Worm (Caenorhabditis elegans) whole organism, late embryonic: ENCODE results near the gene F21C10.4.

Experiments
- C08G9.2 ChIP-seq: sonication (generic microtip); optimal IDR thresholded peaks from 2 replicates; lab custom pipeline; 2016; ENCODE audit warnings: mild to moderate bottlenecking, missing genetic modification characterization, moderate library complexity, missing compliant biosample characterization
- C38D4.7 ChIP-seq: fragments of 200-800 bp; sonication (Bioruptor generic); optimal IDR thresholded peaks from 2 replicates; lab custom pipeline; 2018; ENCODE audit warnings: mild to moderate bottlenecking, missing genetic modification characterization, moderate library complexity, missing compliant biosample characterization
- F13H6.1 ChIP-seq: sonication (generic microtip); optimal IDR thresholded peaks from 2 replicates; lab custom pipeline; 2016; ENCODE audit warnings: missing genetic modification characterization, missing compliant biosample characterization
- K02D7.2 ChIP-seq: sonication (generic microtip); optimal IDR thresholded peaks from 2 replicates; lab custom pipeline; 2017; ENCODE audit warnings: mild to moderate bottlenecking, missing genetic modification characterization, missing compliant biosample characterization
- K09A11.1 ChIP-seq: sonication (generic microtip); optimal IDR thresholded peaks from 2 replicates; lab custom pipeline; 2017; ENCODE audit warnings: antibody characterized with exemption, mild to moderate bottlenecking, missing genetic modification characterization, missing compliant biosample characterization; ENCODE audit not compliant: insufficient read depth
- ceh-14 ChIP-seq: sonication (generic microtip); optimal IDR thresholded peaks from 2 replicates; lab custom pipeline; 2016; ENCODE audit warnings: missing genotype, missing genetic modification characterization, missing compliant biosample characterization
- ceh-18 ChIP-seq: sonication (generic microtip); optimal IDR thresholded peaks from 2 replicates; lab custom pipeline; 2016; ENCODE audit warnings: missing genetic modification characterization, missing compliant biosample characterization
- ceh-19 ChIP-seq: fragments of 200-800 bp; sonication (Bioruptor generic); optimal IDR thresholded peaks from 2 replicates; lab custom pipeline; 2018; ENCODE audit warnings: mild to moderate bottlenecking, missing genetic modification characterization, missing compliant biosample characterization
- ceh-2 ChIP-seq: sonication (generic microtip); optimal IDR thresholded peaks from 2 replicates; lab custom pipeline; 2016; ENCODE audit warnings: missing genotype, missing genetic modification characterization, missing compliant biosample characterization
- ceh-22 ChIP-seq: sonication (generic microtip); optimal IDR thresholded peaks from 2 replicates; lab custom pipeline; 2017; ENCODE audit warnings: missing biosample characterization, missing genetic modification characterization
- ceh-24 ChIP-seq: sonication (generic microtip); optimal IDR thresholded peaks from 2 replicates; lab custom pipeline; 2016; ENCODE audit warnings: mild to moderate bottlenecking, missing genetic modification characterization, missing compliant biosample characterization
- ceh-30 ChIP-seq: fragments of 150-350 bp; optimal IDR thresholded peaks from 2 replicates; lab custom pipeline; 2014; ENCODE audit warnings: missing biosample characterization, missing genetic modification characterization
- ceh-34 ChIP-seq: sonication (generic microtip); optimal IDR thresholded peaks from 2 replicates; lab custom pipeline; 2016; ENCODE audit warnings: mild to moderate bottlenecking, missing genetic modification characterization, missing compliant biosample characterization
- ceh-48 ChIP-seq: sonication (generic microtip); optimal IDR thresholded peaks from 2 replicates; lab custom pipeline; 2016; ENCODE audit warnings: missing genetic modification characterization, inconsistent platforms, missing compliant biosample characterization
- ceh-6 ChIP-seq: fragments of 200-800 bp; sonication (Bioruptor generic); optimal IDR thresholded peaks from 2 replicates; lab custom pipeline; 2018; ENCODE audit warnings: mild to moderate bottlenecking, missing genetic modification characterization, missing compliant biosample characterization
- ceh-9 ChIP-seq: sonication (generic microtip); optimal IDR thresholded peaks from 2 replicates; lab custom pipeline; 2016; ENCODE audit warnings: mild to moderate bottlenecking, missing genetic modification characterization, inconsistent platforms, missing compliant biosample characterization
- che-1 ChIP-seq: sonication (generic microtip); optimal IDR thresholded peaks from 2 replicates; lab custom pipeline; 2016; ENCODE audit warnings: mild to moderate bottlenecking, missing genetic modification characterization, missing compliant biosample characterization
- dmd-4 ChIP-seq: sonication (generic microtip); optimal IDR thresholded peaks from 2 replicates; lab custom pipeline; 2016; ENCODE audit warnings: borderline replicate concordance, missing genetic modification characterization, missing compliant biosample characterization
- dve-1 ChIP-seq: sonication (generic microtip); optimal IDR thresholded peaks from 2 replicates; lab custom pipeline; 2017; ENCODE audit warnings: antibody characterized with exemption, mild to moderate bottlenecking, missing genetic modification characterization, missing compliant biosample characterization
- elt-2 ChIP-seq: sonication (generic microtip); optimal IDR thresholded peaks from 2 replicates; lab custom pipeline; 2016; ENCODE audit warnings: missing genetic modification reagents, missing genetic modification characterization, missing compliant biosample characterization
- eyg-1 ChIP-seq: sonication (generic microtip); optimal IDR thresholded peaks from 2 replicates; lab custom pipeline; 2016; ENCODE audit warnings: missing genotype, missing genetic modification characterization, missing compliant biosample characterization
- fkh-6 ChIP-seq: sonication (generic microtip); optimal IDR thresholded peaks from 2 replicates; lab custom pipeline; 2016; ENCODE audit warnings: missing genetic modification characterization, missing compliant biosample characterization
- gmeb-2 ChIP-seq: sonication (generic microtip); optimal IDR thresholded peaks from 2 replicates; lab custom pipeline; 2016; ENCODE audit warnings: missing genetic modification characterization, inconsistent platforms, missing compliant biosample characterization
- hlh-6 ChIP-seq: sonication (generic microtip); optimal IDR thresholded peaks from 2 replicates; lab custom pipeline; 2016; ENCODE audit warnings: missing genotype, missing genetic modification characterization, missing compliant biosample characterization
- hlh-8 ChIP-seq: sonication (generic microtip); optimal IDR thresholded peaks from 2 replicates; lab custom pipeline; 2016; ENCODE audit warnings: missing genotype, missing genetic modification characterization, missing compliant biosample characterization
- madf-2 ChIP-seq: sonication (generic microtip); optimal IDR thresholded peaks from 2 replicates; lab custom pipeline; 2017; ENCODE audit warnings: missing genetic modification characterization, missing compliant biosample characterization
- nfya-1 ChIP-seq: sonication (generic microtip); optimal IDR thresholded peaks from 2 replicates; lab custom pipeline; 2017; ENCODE audit warnings: missing genetic modification characterization, mild to moderate bottlenecking, missing compliant biosample characterization, antibody characterized with exemption, moderate library complexity
- nhr-232 ChIP-seq: sonication (generic microtip); optimal IDR thresholded peaks from 2 replicates; lab custom pipeline; 2016; ENCODE audit warnings: missing genetic modification characterization, missing compliant biosample characterization
- npax-4 ChIP-seq: sonication (generic microtip); optimal IDR thresholded peaks from 2 replicates; lab custom pipeline; 2016; ENCODE audit warnings: missing genetic modification characterization, missing compliant biosample characterization
- odd-2 ChIP-seq: sonication (generic microtip); optimal IDR thresholded peaks from 2 replicates; lab custom pipeline; 2017; ENCODE audit warnings: antibody characterized with exemption, mild to moderate bottlenecking, missing genetic modification characterization, missing compliant biosample characterization
- pat-9 ChIP-seq: fragments of 200-800 bp; sonication (Bioruptor generic); optimal IDR thresholded peaks from 2 replicates; lab custom pipeline; 2018; ENCODE audit warnings: mild to moderate bottlenecking, missing genetic modification characterization, moderate library complexity, missing compliant biosample characterization
- ref-2 ChIP-seq: sonication (generic microtip); optimal IDR thresholded peaks from 2 replicates; lab custom pipeline; 2016; ENCODE audit warnings: missing genetic modification characterization, missing compliant biosample characterization
- rnt-1 ChIP-seq: sonication (generic microtip); optimal IDR thresholded peaks from 2 replicates; lab custom pipeline; 2016; ENCODE audit warnings: missing genetic modification characterization, missing compliant biosample characterization
- sdc-2 ChIP-seq: sonication (generic microtip); optimal IDR thresholded peaks from 2 replicates; lab custom pipeline; 2016; ENCODE audit warnings: missing genotype, missing genetic modification characterization, missing compliant biosample characterization
- sox-4 ChIP-seq: sonication (generic microtip); optimal IDR thresholded peaks from 2 replicates; lab custom pipeline; 2017; ENCODE audit warnings: mild to moderate bottlenecking, missing genetic modification characterization, inconsistent platforms, missing compliant biosample characterization
- syd-9 ChIP-seq: sonication (generic microtip); optimal IDR thresholded peaks from 2 replicates; lab custom pipeline; 2016; ENCODE audit warnings: mild to moderate bottlenecking, missing genetic modification characterization, moderate library complexity, missing compliant biosample characterization
- tbx-2 ChIP-seq: sonication (generic microtip); optimal IDR thresholded peaks from 2 replicates; lab custom pipeline; 2016; ENCODE audit warnings: missing genetic modification characterization, missing compliant biosample characterization
- unc-3 ChIP-seq, 2 experiments: fragments of 200-800 bp in 1 of 2; sonication (Bioruptor generic) in 1 of 2; sonication (generic microtip) in 1 of 2; conservative IDR thresholded peaks in 1 of 2; optimal IDR thresholded peaks in 1 of 2; 2 replicates each; pipeline versions ENCODE4 v1.3.6 to Lab custom; 2016 to 2022; ENCODE audit warnings: missing compliant biosample characterization in 2 of 2, missing genetic modification characterization in 2 of 2, missing genetic modification reagents in 1 of 2
- unc-42 ChIP-seq: sonication (generic microtip); optimal IDR thresholded peaks from 2 replicates; lab custom pipeline; 2016; ENCODE audit warnings: missing genotype, missing genetic modification characterization, missing compliant biosample characterization
- unc-55 ChIP-seq: sonication (generic microtip); optimal IDR thresholded peaks from 2 replicates; lab custom pipeline; 2017; ENCODE audit warnings: missing biosample characterization, missing genetic modification reagents, missing genetic modification characterization
- zip-5 ChIP-seq: sonication (generic microtip); optimal IDR thresholded peaks from 2 replicates; lab custom pipeline; 2016; ENCODE audit warnings: missing genetic modification characterization, missing compliant biosample characterization

Gene F21C10.4

DNA sequence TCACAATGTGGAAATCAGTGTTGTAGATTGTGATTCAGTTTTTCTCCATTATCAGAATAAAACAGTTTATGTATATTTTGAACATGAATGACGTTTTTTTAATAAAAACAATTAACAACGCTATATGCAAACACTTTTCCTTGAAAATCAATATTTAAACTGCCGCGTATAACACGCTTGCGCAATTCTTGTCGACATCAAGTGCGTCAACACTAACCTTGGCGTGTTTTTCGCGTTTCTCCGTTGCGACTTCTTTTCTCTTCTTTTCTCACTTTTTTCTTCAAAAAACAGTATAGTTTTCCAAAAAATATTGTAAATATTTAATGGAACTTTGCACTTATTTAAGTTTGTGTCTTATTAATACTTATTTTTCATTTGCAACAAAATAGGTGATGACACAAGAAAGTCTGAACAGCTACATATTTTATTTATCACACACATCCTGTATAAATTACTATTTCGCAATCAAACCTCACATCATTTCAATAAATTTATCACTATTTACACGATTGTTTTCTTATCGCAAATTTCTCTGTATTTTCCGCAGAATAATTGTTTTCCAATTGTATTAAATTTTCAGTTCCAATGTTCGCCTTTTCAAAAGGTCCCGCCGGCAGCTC lies 48.9 kb downstream of the F21C10.4 start, which contains the start of gene spas-1:
Gene spas-1 (plus strand): TSS at position 572 of the 620 bp plus-strand sequence.
- TF ChIP-seq F13H6.1 (tag; lab: Kevin White, UChicago) (peak; percentile 22), syd-9 (tag; lab: Kevin White, UChicago) (peak; percentile 52), ceh-48 (peak; percentile 96), C38D4.7 (GFP tag; lab: Kevin White, UChicago) (peak; percentile 18), K02D7.2 (tag; lab: Kevin White, UChicago) (no peak), ceh-6 (GFP tag; lab: Kevin White, UChicago) (peak; percentile 7), nhr-232 (tag; lab: Kevin White, UChicago) (peak; percentile 26), C08G9.2 (tag; lab: Kevin White, UChicago) (peak; percentile 3), sox-4 (peak; percentile 40), K09A11.1 (tag; lab: Kevin White, UChicago) (peak; percentile 34), ceh-18 (tag; lab: Kevin White, UChicago) (peak; percentile 55), zip-5 (peak; percentile 7), rnt-1 (tag; lab: Kevin White, UChicago) (peak; percentile 41), ceh-24 (tag; lab: Kevin White, UChicago) (no peak), ceh-2 (tag; lab: Kevin White, UChicago) (peak; percentile 34), sdc-2 (tag; lab: Kevin White, UChicago) (peak; percentile 41), unc-3 (GFP tag; conservative IDR thresholded peaks at IDR 0.05; lab: Robert Waterston, UW) (no peak), unc-3 (tag; optimal IDR thresholded peaks at IDR 0.05; lab: Kevin White, UChicago) (peak; percentile 52), unc-55 (GFP tag; lab: Kevin White, UChicago) (no peak), dmd-4 (no peak), hlh-6 (no peak), dve-1 (tag; lab: Kevin White, UChicago) (peak; percentile 51), odd-2 (no peak), unc-42 (tag; lab: Kevin White, UChicago) (no peak), ceh-34 (tag; lab: Kevin White, UChicago) (peak; percentile 82), pat-9 (peak; percentile 60), eyg-1 (peak; percentile 13), gmeb-2 (tag; lab: Kevin White, UChicago) (peak; percentile 35), elt-2 (tag; lab: Kevin White, UChicago) (peak; percentile 79), che-1 (peak; percentile 29), ceh-9 (tag; lab: Kevin White, UChicago) (no peak), tbx-2 (peak; percentile 75), ceh-22 (tag; lab: Kevin White, UChicago) (no peak), ref-2 (tag; lab: Kevin White, UChicago) (no peak), madf-2 (tag; lab: Kevin White, UChicago) (peak; percentile 8), hlh-8 (tag; lab: Kevin White, UChicago) (no peak), ceh-30 (peak; percentile 39), nfya-1 (tag; lab: Kevin White, UChicago) (peak; percentile 76), ceh-14 (tag; lab: Kevin White, UChicago) (peak; percentile 55), npax-4 (tag; lab: Kevin White, UChicago) (peak; percentile 10), ceh-19 (GFP tag; lab: Kevin White, UChicago) (peak; percentile 53), fkh-6 (tag; lab: Kevin White, UChicago) (peak; percentile 42)
